Fruit fly (Drosophila melanogaster) whole organism, adult: ENCODE data around the gene CG14195.

Experiments
- CG7101 ChIP-seq: fragments of 200-800 bp; sonication (Bioruptor generic); optimal IDR thresholded peaks from 2 replicates; lab custom pipeline; 2018; ENCODE audit warnings: missing biosample characterization, mild to moderate bottlenecking, missing genetic modification characterization, moderate library complexity
- Mnt ChIP-seq: fragments of 200-800 bp; sonication (Bioruptor generic); optimal IDR thresholded peaks from 2 replicates; lab custom pipeline; 2016; ENCODE audit warnings: missing biosample characterization, mild to moderate bottlenecking, missing genetic modification characterization
- ovo ChIP-seq: fragments of 200-800 bp; sonication (Bioruptor generic); optimal IDR thresholded peaks from 2 replicates; lab custom pipeline; 2016; ENCODE audit warnings: missing biosample characterization, missing genetic modification characterization

- TF ChIP-seq CG7101 (tag; lab: Kevin White, UChicago) (no peak), ovo (GFP tag; lab: Kevin White, UChicago) (peak; percentile 20), Mnt (peak; percentile 3)
Observed at dm6 chrX:19165144-19166011, 46.5 kb downstream of the CG14195 start.
